Fruit fly (Drosophila melanogaster) S2 (cell line): ENCODE data around the gene Rpn13R.

Source experiments
- CG8478 ChIP-seq: fragments of >200 bp; optimal IDR thresholded peaks from 2 replicates; lab custom pipeline; 2018
- CTCF ChIP-seq, 2 experiments: fragments of >200 bp; optimal IDR thresholded peaks; 2 replicates each; lab custom pipeline; 2018

Rpn13R gene

DNA sequence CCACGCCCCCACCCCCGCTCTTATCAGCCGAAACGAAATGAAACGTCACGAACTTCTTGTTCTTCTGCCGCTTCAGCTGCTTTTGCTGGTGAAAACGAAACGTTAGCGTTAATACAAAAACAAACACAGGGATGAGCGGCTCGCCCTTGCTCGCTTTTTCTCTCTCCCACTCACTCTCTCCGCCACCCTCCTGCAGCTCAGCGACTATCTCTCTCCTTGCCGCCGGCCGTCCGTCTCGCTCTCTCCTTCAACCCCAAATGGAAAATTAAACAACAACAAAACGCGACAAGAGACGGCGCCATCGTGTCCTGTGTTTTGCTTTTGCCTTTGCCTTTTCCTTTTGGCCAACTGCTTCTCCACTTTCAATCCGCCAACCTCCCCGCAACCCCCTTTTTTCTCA, 37.3 kb upstream of the Rpn13R start:
- TF ChIP-seq CTCF (optimal IDR thresholded peaks at IDR 0.05; lab: Kevin White, UChicago), result no peak
- no peak for TF ChIP-seq CG8478 (lab: Kevin White, UChicago)

DNA sequence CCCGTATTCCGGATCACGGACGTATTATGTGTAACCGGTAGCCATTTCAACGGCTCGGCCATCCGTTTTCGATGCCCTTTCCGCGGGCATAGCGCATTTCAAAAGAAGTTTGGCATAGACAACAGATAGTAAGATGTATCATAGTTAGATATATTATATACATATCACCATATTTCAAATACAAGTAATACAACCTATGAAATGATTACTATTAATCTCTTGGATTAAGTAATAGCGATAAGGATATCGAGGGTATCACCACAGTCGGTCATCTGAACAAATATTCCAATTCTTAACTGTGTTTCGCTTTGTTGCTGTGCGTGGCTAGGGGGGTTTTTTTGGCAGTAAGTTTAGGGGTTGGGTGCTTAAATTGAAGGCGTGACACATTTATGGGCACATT, 36.1 kb upstream of the Rpn13R start:
- no peak for TF ChIP-seq CTCF (optimal IDR thresholded peaks at IDR 0.05; lab: Kevin White, UChicago)
- no peak for TF ChIP-seq CG8478 (lab: Kevin White, UChicago)

DNA sequence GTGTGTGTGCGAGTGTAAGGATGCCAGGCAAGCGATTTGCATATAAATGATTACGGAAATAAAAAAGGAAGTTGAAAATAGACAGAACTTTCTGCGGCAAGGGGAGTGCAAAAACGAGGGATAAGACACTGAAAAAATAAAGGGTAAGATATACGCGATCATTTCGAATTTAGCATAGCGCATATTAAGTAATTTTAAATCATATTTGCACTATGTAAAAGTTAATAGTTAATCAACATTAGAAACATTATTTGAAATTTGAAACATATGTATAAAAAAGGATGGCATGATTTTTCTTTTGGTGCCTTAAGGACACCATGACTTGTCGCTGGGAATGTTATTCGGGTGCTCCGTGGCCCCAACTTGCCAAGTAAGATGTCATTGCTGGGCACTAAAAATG, 18.6 kb upstream of the Rpn13R start:
- no peak for TF ChIP-seq CTCF (optimal IDR thresholded peaks at IDR 0.05; lab: Kevin White, UChicago)
- TF ChIP-seq CG8478 (lab: Kevin White, UChicago), result no peak

DNA sequence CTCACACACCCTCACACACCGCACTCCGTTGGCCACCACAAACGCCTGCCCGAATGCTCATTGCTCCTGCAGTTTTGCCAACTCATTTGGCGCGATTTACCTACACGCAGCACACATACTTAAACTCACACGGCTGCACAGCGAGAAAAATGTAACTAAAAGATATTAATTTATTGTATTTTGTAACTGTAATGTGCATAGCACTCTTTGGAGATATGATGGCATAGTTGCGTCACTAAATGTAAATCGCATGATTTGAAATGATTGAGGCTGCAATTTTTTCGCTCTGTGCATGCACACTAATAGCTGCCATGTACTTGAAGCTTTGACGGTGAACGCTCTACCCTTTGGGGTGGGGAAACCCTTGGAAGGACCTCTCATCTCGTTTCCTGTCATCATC, 12.1 kb downstream of the Rpn13R start:
- TF ChIP-seq CG8478 (lab: Kevin White, UChicago), result no peak
- TF ChIP-seq CTCF (optimal IDR thresholded peaks at IDR 0.05; lab: Kevin White, UChicago), result no peak

DNA sequence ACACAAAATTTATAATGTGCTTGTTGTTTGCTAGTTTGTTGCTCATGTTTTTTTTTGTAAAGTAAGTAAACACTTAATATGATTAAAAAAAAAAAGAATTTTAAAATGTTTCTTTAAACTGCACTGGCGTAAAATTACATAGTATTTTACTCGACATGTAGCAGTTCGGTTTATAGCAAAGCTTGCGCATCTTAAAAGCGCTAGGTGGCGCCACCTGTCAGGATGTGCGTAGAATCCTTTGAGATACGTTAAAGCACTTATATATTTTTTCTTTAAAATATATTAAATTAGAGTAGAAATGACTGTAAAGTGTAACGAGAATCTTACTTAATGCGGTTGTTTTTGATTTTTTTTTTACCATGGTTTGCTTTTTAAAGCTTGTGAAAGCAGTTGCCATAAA, 21.2 kb downstream of the Rpn13R start:
- TF ChIP-seq CG8478 (lab: Kevin White, UChicago), result no peak
- TF ChIP-seq CTCF (optimal IDR thresholded peaks at IDR 0.05; lab: Kevin White, UChicago), result peak in 1 of 2 experiments; percentile 56

DNA sequence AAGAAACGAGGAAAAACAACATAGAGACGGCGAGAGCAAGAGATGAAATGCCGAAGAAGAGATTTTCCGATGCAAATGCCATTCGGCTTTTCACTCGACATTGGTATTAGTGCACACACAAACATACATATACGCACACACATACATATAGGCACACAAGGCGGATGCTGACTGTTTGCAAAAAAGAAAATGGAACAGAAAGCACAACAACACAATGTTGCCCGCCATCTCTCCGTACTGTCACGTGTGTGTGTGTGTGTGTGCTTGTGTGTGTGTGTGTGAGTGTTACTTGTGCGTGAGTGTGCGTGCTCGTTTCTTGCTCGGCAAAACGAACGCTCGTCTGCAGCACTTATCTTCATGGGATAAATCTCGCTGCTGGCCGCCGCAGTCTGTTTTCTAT, 33.2 kb downstream of the Rpn13R start:
- no peak for TF ChIP-seq CTCF (optimal IDR thresholded peaks at IDR 0.05; lab: Kevin White, UChicago)
- no peak for TF ChIP-seq CG8478 (lab: Kevin White, UChicago)

DNA sequence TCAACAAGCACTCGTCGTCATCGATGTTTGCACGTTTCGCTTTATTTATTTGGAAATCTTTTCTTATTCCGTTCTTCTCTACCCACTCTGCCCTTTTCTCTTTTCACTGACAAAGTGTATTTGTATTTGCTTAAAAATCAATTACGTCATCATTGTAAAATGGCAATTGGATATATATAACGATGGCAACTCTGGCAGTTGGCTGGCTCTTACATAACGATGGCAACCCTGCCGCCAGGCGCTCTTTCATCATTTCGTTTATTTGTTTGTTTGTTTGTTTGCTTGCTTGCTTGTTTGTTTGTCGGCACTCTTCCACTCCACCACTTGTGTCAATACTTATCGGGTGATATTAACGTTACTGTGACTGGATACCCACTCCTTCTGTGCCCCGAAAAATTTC, 36.5 kb downstream of the Rpn13R start:
- TF ChIP-seq CG8478 (lab: Kevin White, UChicago) (no peak), CTCF (optimal IDR thresholded peaks at IDR 0.05; lab: Kevin White, UChicago) (no peak)

DNA sequence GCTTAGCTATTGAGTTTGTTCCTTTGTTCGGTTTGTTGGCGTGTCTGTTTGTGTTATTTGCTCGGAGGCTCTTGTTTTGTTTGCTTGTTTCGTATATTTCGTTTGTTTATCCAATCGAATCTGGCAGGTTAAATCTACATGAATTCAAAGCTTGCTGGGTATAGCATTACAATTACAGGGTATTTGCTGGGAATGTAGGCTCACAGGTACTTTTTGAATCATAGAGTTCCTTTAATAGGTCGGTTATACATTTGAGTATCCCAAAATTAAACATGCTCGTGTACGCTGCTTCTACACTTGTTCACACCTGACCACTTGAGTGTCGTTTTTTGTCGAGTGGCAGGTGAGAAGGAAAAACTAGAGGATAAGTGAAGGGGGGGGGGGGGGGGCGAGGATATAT, 50.6 kb downstream of the Rpn13R start, which contains the start of gene CG5062:
Gene CG5062 (minus strand): TSS at position 101 of the 400 bp plus-strand sequence.
- no peak for TF ChIP-seq CG8478 (lab: Kevin White, UChicago)
- TF ChIP-seq CTCF (optimal IDR thresholded peaks at IDR 0.05; lab: Kevin White, UChicago), result no peak
